Fruit fly (Drosophila melanogaster) whole organism, embryonic: Measurements from ENCODE around the gene Muted.

ENCODE experiments used
- Adf1 ChIP-seq: fragments of 200-800 bp; sonication (Bioruptor generic); IDR thresholded peaks from 2 replicates; pipeline ENCODE4 v1.3.6; 2022; ENCODE audit warnings: missing biosample characterization, missing genetic modification characterization
- Antp ChIP-seq: fragments of 200-800 bp; sonication (Bioruptor generic); optimal IDR thresholded peaks from 3 replicates; lab custom pipeline; 2016; ENCODE audit warnings: missing biosample characterization, missing genetic modification characterization
- Asciz ChIP-seq: fragments of 200-800 bp; sonication (Bioruptor generic); optimal IDR thresholded peaks from 2 replicates; lab custom pipeline; 2017; ENCODE audit warnings: missing biosample characterization, mild to moderate bottlenecking, missing genetic modification characterization, missing genetic modification reagents
- Atf6 ChIP-seq: fragments of 200-800 bp; sonication (Bioruptor generic); IDR thresholded peaks from 2 replicates; pipeline ENCODE4 v1.3.6; 2022; ENCODE audit warnings: missing biosample characterization, missing genetic modification characterization
- Bgb ChIP-seq: fragments of 200-800 bp; sonication (Bioruptor generic); IDR thresholded peaks from 2 replicates; pipeline ENCODE4 v1.3.6; 2022; ENCODE audit warnings: missing biosample characterization, missing genetic modification characterization; ENCODE audit not compliant: partially characterized antibody
- BtbVII ChIP-seq: fragments of 200-800 bp; sonication (Bioruptor generic); optimal IDR thresholded peaks from 3 replicates; lab custom pipeline; 2017; ENCODE audit warnings: missing biosample characterization, mild to moderate bottlenecking, missing genetic modification characterization
- CG10147 ChIP-seq: fragments of 200-800 bp; sonication (Bioruptor generic); optimal IDR thresholded peaks from 2 replicates; lab custom pipeline; 2019; ENCODE audit warnings: missing biosample characterization, mild to moderate bottlenecking, missing genetic modification characterization, moderate library complexity
- CG10431 ChIP-seq: fragments of 200-800 bp; sonication (Bioruptor generic); optimal IDR thresholded peaks from 3 replicates; lab custom pipeline; 2018; ENCODE audit warnings: missing biosample characterization, mild to moderate bottlenecking, missing genetic modification characterization
- CG10565 ChIP-seq: fragments of 200-800 bp; sonication (Bioruptor generic); optimal IDR thresholded peaks from 3 replicates; lab custom pipeline; 2016; ENCODE audit warnings: missing biosample characterization, mild to moderate bottlenecking, missing genetic modification characterization
- CG12104 ChIP-seq: fragments of 200-800 bp; sonication (Bioruptor generic); optimal IDR thresholded peaks from 3 replicates; lab custom pipeline; 2016; ENCODE audit warnings: missing biosample characterization, missing genetic modification characterization
- CG13624 ChIP-seq: fragments of 200-800 bp; sonication (Bioruptor generic); optimal IDR thresholded peaks from 2 replicates; lab custom pipeline; 2016; ENCODE audit warnings: missing biosample characterization, missing genetic modification characterization
- CG16779 ChIP-seq: fragments of 200-800 bp; sonication (Bioruptor generic); IDR thresholded peaks from 2 replicates; pipeline ENCODE4 v1.3.6; 2022; ENCODE audit warnings: missing biosample characterization, missing genetic modification characterization
- CG16815 ChIP-seq: fragments of 200-800 bp; sonication (Bioruptor generic); optimal IDR thresholded peaks from 3 replicates; lab custom pipeline; 2017; ENCODE audit warnings: missing biosample characterization, mild to moderate bottlenecking, missing genetic modification characterization
- CG17328 ChIP-seq: fragments of 200-800 bp; sonication (Bioruptor generic); IDR thresholded peaks from 2 replicates; pipeline ENCODE4 v1.3.6; 2022; ENCODE audit warnings: missing biosample characterization, missing genetic modification characterization
- CG17568 ChIP-seq: fragments of 200-800 bp; sonication (Bioruptor generic); optimal IDR thresholded peaks from 2 replicates; lab custom pipeline; 2018; ENCODE audit warnings: missing biosample characterization, mild to moderate bottlenecking, missing genetic modification characterization, moderate library complexity
- CG17912 ChIP-seq: fragments of 200-800 bp; sonication (Bioruptor generic); optimal IDR thresholded peaks from 2 replicates; lab custom pipeline; 2018; ENCODE audit warnings: missing biosample characterization, mild to moderate bottlenecking, missing genetic modification characterization
- CG31224 ChIP-seq: fragments of 200-800 bp; sonication (Bioruptor generic); IDR thresholded peaks from 2 replicates; pipeline ENCODE4 v1.3.6; 2022; ENCODE audit warnings: missing biosample characterization, missing genetic modification characterization
- CG4730 ChIP-seq: fragments of 200-800 bp; sonication (Bioruptor generic); IDR thresholded peaks from 2 replicates; pipeline ENCODE4 v1.3.6; 2022; ENCODE audit warnings: missing biosample characterization, missing genetic modification characterization
- CG6854 ChIP-seq: fragments of 200-800 bp; sonication (Bioruptor generic); optimal IDR thresholded peaks from 3 replicates; lab custom pipeline; 2017; ENCODE audit warnings: missing biosample characterization, mild to moderate bottlenecking, missing genetic modification characterization
- CG9215 ChIP-seq: fragments of 200-800 bp; sonication (Bioruptor generic); IDR thresholded peaks from 2 replicates; pipeline ENCODE4 v1.3.6; 2022; ENCODE audit warnings: missing biosample characterization, missing genetic modification characterization
- Chrac-16 ChIP-seq: fragments of 200-800 bp; sonication (Bioruptor generic); optimal IDR thresholded peaks from 3 replicates; lab custom pipeline; 2016; ENCODE audit warnings: missing biosample characterization, missing genetic modification characterization
- D19B ChIP-seq: fragments of 200-800 bp; sonication (Bioruptor generic); optimal IDR thresholded peaks from 2 replicates; lab custom pipeline; 2017; ENCODE audit warnings: missing biosample characterization, mild to moderate bottlenecking, missing genetic modification characterization
- Dfd ChIP-seq, 2 experiments: fragments of >200 bp; optimal IDR thresholded peaks; 2 replicates each; lab custom pipeline; 2017; ENCODE audit warnings: missing biosample characterization in 2 of 2, missing genetic modification characterization in 2 of 2
- Drgx ChIP-seq: fragments of 200-800 bp; sonication (Bioruptor generic); IDR thresholded peaks from 2 replicates; pipeline ENCODE4 v1.3.6; 2022; ENCODE audit warnings: missing biosample characterization, missing genetic modification characterization
- HHEX ChIP-seq: fragments of 200-800 bp; sonication (Bioruptor generic); optimal IDR thresholded peaks from 3 replicates; lab custom pipeline; 2017; ENCODE audit warnings: missing biosample characterization, mild to moderate bottlenecking, missing genetic modification characterization, missing genetic modification reagents
- HmgD ChIP-seq: fragments of 200-800 bp; sonication (Bioruptor generic); optimal IDR thresholded peaks from 3 replicates; lab custom pipeline; 2016; ENCODE audit warnings: missing biosample characterization, missing genetic modification characterization
- Nf-YB ChIP-seq: fragments of 200-800 bp; sonication (Bioruptor generic); optimal IDR thresholded peaks from 3 replicates; lab custom pipeline; 2019; ENCODE audit warnings: missing biosample characterization, mild to moderate bottlenecking, missing genetic modification characterization, moderate library complexity
- NfI ChIP-seq: fragments of 200-800 bp; sonication (Bioruptor generic); optimal IDR thresholded peaks from 3 replicates; lab custom pipeline; 2018; ENCODE audit warnings: missing biosample characterization, mild to moderate bottlenecking, missing genetic modification characterization, moderate library complexity
- Pdp1 ChIP-seq, 2 experiments: fragments of 200-800 bp; sonication (Bioruptor generic); optimal IDR thresholded peaks; 3 replicates each; lab custom pipeline; 2016; ENCODE audit warnings: missing biosample characterization in 2 of 2, missing genetic modification characterization in 2 of 2, mild to moderate bottlenecking in 1 of 2, moderate library complexity in 1 of 2
- Tbp ChIP-seq: fragments of >200 bp; optimal IDR thresholded peaks from 2 replicates; lab custom pipeline; 2018; ENCODE audit warnings: missing biosample characterization, missing genetic modification characterization
- bigmax ChIP-seq: fragments of 200-800 bp; sonication (Bioruptor generic); optimal IDR thresholded peaks from 2 replicates; lab custom pipeline; 2018; ENCODE audit warnings: missing biosample characterization, mild to moderate bottlenecking, missing genetic modification characterization
- da ChIP-seq: fragments of 200-800 bp; sonication (Bioruptor generic); optimal IDR thresholded peaks from 2 replicates; lab custom pipeline; 2016; ENCODE audit warnings: missing biosample characterization, missing genetic modification characterization
- disco-r ChIP-seq: fragments of 200-800 bp; sonication (Bioruptor generic); optimal IDR thresholded peaks from 2 replicates; lab custom pipeline; 2016; ENCODE audit warnings: missing biosample characterization, missing genetic modification characterization
- dm ChIP-seq: fragments of 200-800 bp; sonication (Bioruptor generic); optimal IDR thresholded peaks from 3 replicates; lab custom pipeline; 2016; ENCODE audit warnings: missing biosample characterization, missing genetic modification characterization
- dmrt11E ChIP-seq: fragments of 200-800 bp; sonication (Bioruptor generic); optimal IDR thresholded peaks from 3 replicates; lab custom pipeline; 2018; ENCODE audit warnings: missing biosample characterization, mild to moderate bottlenecking, missing genetic modification characterization, moderate library complexity
- dmrt99B ChIP-seq: fragments of 200-800 bp; sonication (Bioruptor generic); optimal IDR thresholded peaks from 2 replicates; lab custom pipeline; 2018; ENCODE audit warnings: missing biosample characterization, mild to moderate bottlenecking, missing genetic modification characterization, moderate library complexity
- exex ChIP-seq: fragments of 200-800 bp; sonication (Bioruptor generic); optimal IDR thresholded peaks from 4 replicates; lab custom pipeline; 2018; ENCODE audit warnings: missing biosample characterization, mild to moderate bottlenecking, missing genetic modification characterization, moderate library complexity
- hb ChIP-seq: fragments of 200-800 bp; sonication (Bioruptor generic); IDR thresholded peaks from 3 replicates; pipeline ENCODE4 v1.3.6; 2022; ENCODE audit warnings: missing biosample characterization, missing genetic modification characterization; ENCODE audit not compliant: partially characterized antibody
- knrl ChIP-seq: fragments of 200-800 bp; sonication (Bioruptor generic); IDR thresholded peaks from 3 replicates; pipeline ENCODE4 v1.3.6; 2022; ENCODE audit warnings: missing biosample characterization, missing genetic modification characterization; ENCODE audit not compliant: partially characterized antibody
- pnt ChIP-seq: fragments of 200-800 bp; sonication (Bioruptor generic); optimal IDR thresholded peaks from 3 replicates; lab custom pipeline; 2016; ENCODE audit warnings: missing biosample characterization, missing genetic modification characterization
- run ChIP-seq: fragments of 200-800 bp; sonication (Bioruptor generic); optimal IDR thresholded peaks from 3 replicates; lab custom pipeline; 2018; ENCODE audit warnings: missing biosample characterization, mild to moderate bottlenecking, missing genetic modification characterization
- schlank ChIP-seq: fragments of 200-800 bp; sonication (Bioruptor generic); optimal IDR thresholded peaks from 2 replicates; lab custom pipeline; 2018; ENCODE audit warnings: missing biosample characterization, mild to moderate bottlenecking, missing genetic modification characterization
- slbo ChIP-seq: fragments of 200-800 bp; sonication (Bioruptor generic); IDR thresholded peaks from 2 replicates; pipeline ENCODE4 v1.3.6; 2022; ENCODE audit warnings: missing biosample characterization, missing genetic modification characterization
- sna ChIP-seq: fragments of 200-800 bp; sonication (Bioruptor generic); IDR thresholded peaks from 2 replicates; pipeline ENCODE4 v1.3.6; 2022; ENCODE audit warnings: missing biosample characterization, missing genetic modification characterization; ENCODE audit not compliant: partially characterized antibody
- so ChIP-seq: fragments of 200-800 bp; sonication (Bioruptor generic); IDR thresholded peaks from 3 replicates; pipeline ENCODE4 v1.3.6; 2022; ENCODE audit warnings: missing biosample characterization, missing genetic modification characterization
- stwl ChIP-seq: fragments of 200-800 bp; sonication (Bioruptor generic); optimal IDR thresholded peaks from 3 replicates; lab custom pipeline; 2018; ENCODE audit warnings: missing biosample characterization, mild to moderate bottlenecking, missing genetic modification characterization, moderate library complexity
- tna ChIP-seq: fragments of 200-800 bp; sonication (Bioruptor generic); IDR thresholded peaks from 2 replicates; pipeline ENCODE4 v1.3.6; 2022; ENCODE audit warnings: missing biosample characterization, missing genetic modification characterization; ENCODE audit not compliant: partially characterized antibody
- ttk ChIP-seq: fragments of 200-800 bp; sonication (Bioruptor generic); IDR thresholded peaks from 2 replicates; pipeline ENCODE4 v2.1.2; 2022; ENCODE audit warnings: missing biosample characterization, missing genetic modification characterization
- wor ChIP-seq: fragments of 200-800 bp; sonication (Bioruptor generic); IDR thresholded peaks from 2 replicates; pipeline ENCODE4 v1.3.6; 2022; ENCODE audit warnings: missing biosample characterization, missing genetic modification characterization

The Muted gene

dm6 chr3R:22362218-22362907 lies at the start of gene Muted, which contains the start of the genes JMJD6 and CG7071 (continued):
- TF ChIP-seq bigmax (no peak), NfI (peak; percentile 95), CG17912 (GFP tag; lab: Kevin White, UChicago) (peak; percentile 88), CG31224 (GFP tag; lab: Robert Waterston, UW) (peak; percentile 80), Bgb (GFP tag; lab: Robert Waterston, UW) (peak; percentile 68), dmrt99B (peak; percentile 78), CG16779 (GFP tag; lab: Robert Waterston, UW) (peak; percentile 79), tna (GFP tag; lab: Robert Waterston, UW) (peak; percentile 42; the same call in 1 of the 2 replicates), sna (peak; percentile 91), dmrt11E (tag; lab: Kevin White, UChicago) (peak; percentile 86), Atf6 (GFP tag; lab: Robert Waterston, UW) (peak; percentile 90), CG4730 (GFP tag; lab: Robert Waterston, UW) (peak; percentile 87), knrl (GFP tag; lab: Robert Waterston, UW) (peak; percentile 86), Drgx (GFP tag; lab: Robert Waterston, UW) (peak; percentile 85), Tbp (peak; percentile 42), stwl (peak; percentile 87), CG6854 (GFP tag; lab: Kevin White, UChicago) (peak; percentile 39), CG17568 (GFP tag; lab: Kevin White, UChicago) (peak; percentile 86), Dfd (GFP tag; optimal IDR thresholded peaks at IDR 0.05; lab: Kevin White, UChicago) (no peak), HmgD (GFP tag; lab: Kevin White, UChicago) (peak; percentile 78), hb (peak; percentile 74; the same call in 2 of the 3 replicates), BtbVII (GFP tag; lab: Kevin White, UChicago) (peak; percentile 85), Asciz (GFP tag; lab: Kevin White, UChicago) (peak; percentile 77), Adf1 (peak; percentile 69), Nf-YB (GFP tag; lab: Kevin White, UChicago) (peak; percentile 77), CG12104 (GFP tag; lab: Kevin White, UChicago) (peak; percentile 91), schlank (tag; lab: Kevin White, UChicago) (peak; percentile 55), CG10431 (GFP tag; lab: Kevin White, UChicago) (peak; percentile 77), ttk (GFP tag; lab: Robert Waterston, UW) (peak; percentile 91), Antp (GFP tag; lab: Kevin White, UChicago) (peak; percentile 73), da (peak; percentile 34), pnt (GFP tag; lab: Kevin White, UChicago) (peak; percentile 89), exex (tag; lab: Kevin White, UChicago) (peak; percentile 77), CG10565 (GFP tag; lab: Kevin White, UChicago) (peak; percentile 55), so (GFP tag; lab: Robert Waterston, UW) (peak; percentile 90), HHEX (GFP tag; lab: Kevin White, UChicago) (peak; percentile 87), Chrac-16 (GFP tag; lab: Kevin White, UChicago) (peak; percentile 92), wor (GFP tag; lab: Robert Waterston, UW) (peak; percentile 77; the same call in 1 of the 2 replicates), disco-r (GFP tag; lab: Kevin White, UChicago) (peak; percentile 76), run (tag; lab: Kevin White, UChicago) (peak; percentile 78), CG10147 (peak; percentile 91), CG13624 (peak; percentile 89), CG17328 (GFP tag; lab: Robert Waterston, UW) (peak; percentile 88), D19B (GFP tag; lab: Kevin White, UChicago) (peak; percentile 76), Pdp1 (GFP tag; optimal IDR thresholded peaks at IDR 0.05; lab: Kevin White, UChicago) (peak; percentile 81 to 91), CG9215 (GFP tag; lab: Robert Waterston, UW) (peak; percentile 92), CG16815 (GFP tag; lab: Kevin White, UChicago) (peak; percentile 90), dm (GFP tag; lab: Kevin White, UChicago) (peak; percentile 84), slbo (GFP tag; lab: Robert Waterston, UW) (peak; percentile 97)
